Fruit fly (Drosophila melanogaster) whole organism, embryonic: ENCODE results near the gene Sfp33A3.

ENCODE experiments used
- Aef1 ChIP-seq: fragments of 200-800 bp; sonication (Bioruptor generic); IDR thresholded peaks from 3 replicates; pipeline ENCODE4 v1.3.6; 2022; ENCODE audit warnings: missing biosample characterization, missing genetic modification characterization
- Atf6 ChIP-seq: fragments of 200-800 bp; sonication (Bioruptor generic); IDR thresholded peaks from 2 replicates; pipeline ENCODE4 v1.3.6; 2022; ENCODE audit warnings: missing biosample characterization, missing genetic modification characterization
- Bgb ChIP-seq: fragments of 200-800 bp; sonication (Bioruptor generic); IDR thresholded peaks from 2 replicates; pipeline ENCODE4 v1.3.6; 2022; ENCODE audit warnings: missing biosample characterization, missing genetic modification characterization; ENCODE audit not compliant: partially characterized antibody
- CG10431 ChIP-seq: fragments of 200-800 bp; sonication (Bioruptor generic); optimal IDR thresholded peaks from 3 replicates; lab custom pipeline; 2018; ENCODE audit warnings: missing biosample characterization, mild to moderate bottlenecking, missing genetic modification characterization
- CG11247 ChIP-seq: fragments of 200-800 bp; sonication (Bioruptor generic); IDR thresholded peaks from 2 replicates; pipeline ENCODE4 v1.3.6; 2022; ENCODE audit warnings: missing biosample characterization, missing genetic modification characterization
- CG14014 ChIP-seq: fragments of 200-800 bp; sonication (Bioruptor generic); IDR thresholded peaks from 2 replicates; pipeline ENCODE4 v1.3.6; 2022; ENCODE audit warnings: missing biosample characterization, missing genetic modification characterization
- CG15479 ChIP-seq: fragments of 200-800 bp; sonication (Bioruptor generic); optimal IDR thresholded peaks from 3 replicates; lab custom pipeline; 2019; ENCODE audit warnings: missing biosample characterization, mild to moderate bottlenecking, missing genetic modification characterization, moderate library complexity
- CG15514 ChIP-seq: fragments of 200-800 bp; sonication (Bioruptor generic); optimal IDR thresholded peaks from 3 replicates; lab custom pipeline; 2017; ENCODE audit warnings: missing biosample characterization, missing genetic modification characterization, mild to moderate bottlenecking, moderate library complexity, missing genetic modification reagents
- CG17328 ChIP-seq: fragments of 200-800 bp; sonication (Bioruptor generic); IDR thresholded peaks from 2 replicates; pipeline ENCODE4 v1.3.6; 2022; ENCODE audit warnings: missing biosample characterization, missing genetic modification characterization
- CG32532 ChIP-seq: fragments of 200-800 bp; sonication (Bioruptor generic); IDR thresholded peaks from 2 replicates; pipeline ENCODE4 v1.3.6; 2022; ENCODE audit warnings: missing biosample characterization, missing genetic modification characterization
- CG3281 ChIP-seq: fragments of 200-800 bp; sonication (Bioruptor generic); optimal IDR thresholded peaks from 3 replicates; lab custom pipeline; 2017; ENCODE audit warnings: missing biosample characterization, mild to moderate bottlenecking, missing genetic modification characterization
- CG7987 ChIP-seq: fragments of 200-800 bp; sonication (Bioruptor generic); optimal IDR thresholded peaks from 2 replicates; lab custom pipeline; 2018; ENCODE audit warnings: missing biosample characterization, mild to moderate bottlenecking, missing genetic modification characterization, moderate library complexity
- CG8089 ChIP-seq: fragments of 200-800 bp; sonication (Bioruptor generic); optimal IDR thresholded peaks from 3 replicates; lab custom pipeline; 2016; ENCODE audit warnings: missing biosample characterization, missing genetic modification characterization
- CG8290 ChIP-seq, 3 experiments: fragments of 200-800 bp; sonication (Bioruptor generic); optimal IDR thresholded peaks; 2 replicates each; lab custom pipeline; 2016 to 2019; ENCODE audit warnings: missing biosample characterization in 3 of 3, missing genetic modification characterization in 3 of 3, mild to moderate bottlenecking in 2 of 3, moderate library complexity in 1 of 3
- CG8478 ChIP-seq: fragments of >200 bp; optimal IDR thresholded peaks from 2 replicates; lab custom pipeline; 2018
- CG8924 ChIP-seq: fragments of 200-800 bp; optimal IDR thresholded peaks from 3 replicates; lab custom pipeline; 2019; ENCODE audit warnings: missing biosample characterization, mild to moderate bottlenecking, missing genetic modification characterization, moderate library complexity
- CG9215 ChIP-seq: fragments of 200-800 bp; sonication (Bioruptor generic); IDR thresholded peaks from 2 replicates; pipeline ENCODE4 v1.3.6; 2022; ENCODE audit warnings: missing biosample characterization, missing genetic modification characterization
- CHES-1-like ChIP-seq: fragments of 200-800 bp; sonication (Bioruptor generic); optimal IDR thresholded peaks from 2 replicates; lab custom pipeline; 2016; ENCODE audit warnings: missing biosample characterization, missing genetic modification characterization
- Ets97D ChIP-seq: fragments of 200-800 bp; sonication (Bioruptor generic); optimal IDR thresholded peaks from 3 replicates; lab custom pipeline; 2016; ENCODE audit warnings: missing biosample characterization, missing genetic modification characterization
- Hey ChIP-seq: fragments of 200-800 bp; sonication (Bioruptor generic); optimal IDR thresholded peaks from 3 replicates; lab custom pipeline; 2018; ENCODE audit warnings: missing biosample characterization, mild to moderate bottlenecking, missing genetic modification characterization
- HmgZ ChIP-seq: fragments of 200-800 bp; sonication (Bioruptor generic); optimal IDR thresholded peaks from 2 replicates; lab custom pipeline; 2018; ENCODE audit warnings: missing biosample characterization, mild to moderate bottlenecking, missing genetic modification characterization
- NC2α ChIP-seq: fragments of 200-800 bp; sonication (Bioruptor generic); optimal IDR thresholded peaks from 2 replicates; lab custom pipeline; 2016; ENCODE audit warnings: missing biosample characterization, missing genetic modification characterization
- Ptx1 ChIP-seq: fragments of 200-800 bp; sonication (Bioruptor generic); IDR thresholded peaks from 2 replicates; pipeline ENCODE4 v1.3.6; 2022; ENCODE audit warnings: missing biosample characterization, missing genetic modification characterization
- Rfx ChIP-seq: fragments of 200-800 bp; sonication (Bioruptor generic); IDR thresholded peaks from 2 replicates; pipeline ENCODE4 v1.3.6; 2022; ENCODE audit warnings: missing biosample characterization, missing genetic modification characterization
- Ssrp ChIP-seq: fragments of 200-800 bp; sonication (Bioruptor generic); optimal IDR thresholded peaks from 2 replicates; lab custom pipeline; 2018; ENCODE audit warnings: missing biosample characterization, mild to moderate bottlenecking, missing genetic modification characterization, moderate library complexity
- abd-A ChIP-seq: fragments of 200-800 bp; sonication (Bioruptor generic); optimal IDR thresholded peaks from 3 replicates; lab custom pipeline; 2019; ENCODE audit warnings: missing biosample characterization, mild to moderate bottlenecking, missing genetic modification characterization, moderate library complexity
- ash1 ChIP-seq: fragments of 200-800 bp; sonication (Bioruptor generic); optimal IDR thresholded peaks from 2 replicates; lab custom pipeline; 2018; ENCODE audit warnings: missing biosample characterization, mild to moderate bottlenecking, missing genetic modification characterization
- bbx ChIP-seq: fragments of 200-800 bp; sonication (Bioruptor generic); IDR thresholded peaks from 2 replicates; pipeline ENCODE4 v1.3.6; 2022; ENCODE audit warnings: missing biosample characterization, missing genetic modification characterization; ENCODE audit not compliant: partially characterized antibody
- bowl ChIP-seq: fragments of 200-800 bp; sonication (Bioruptor generic); IDR thresholded peaks from 2 replicates; pipeline ENCODE4 v1.3.6; 2022; ENCODE audit warnings: missing biosample characterization, missing genetic modification characterization
- cad ChIP-seq: fragments of >200 bp; optimal IDR thresholded peaks from 2 replicates; lab custom pipeline; 2017; ENCODE audit warnings: missing biosample characterization, missing genetic modification characterization
- cas ChIP-seq: fragments of 200-800 bp; sonication (Bioruptor generic); IDR thresholded peaks from 2 replicates; pipeline ENCODE4 v1.3.6; 2022; ENCODE audit warnings: missing biosample characterization, missing genetic modification characterization
- ftz-f1 ChIP-seq: fragments of 200-800 bp; sonication (Bioruptor generic); optimal IDR thresholded peaks from 2 replicates; lab custom pipeline; 2016; ENCODE audit warnings: missing biosample characterization, missing genetic modification characterization
- fu2 ChIP-seq: fragments of 200-800 bp; sonication (Bioruptor generic); optimal IDR thresholded peaks from 2 replicates; lab custom pipeline; 2016; ENCODE audit warnings: missing biosample characterization, missing genetic modification characterization
- gro ChIP-seq: fragments of 200-800 bp; sonication (Bioruptor generic); optimal IDR thresholded peaks from 2 replicates; lab custom pipeline; 2016; ENCODE audit warnings: missing biosample characterization, missing genetic modification characterization
- her ChIP-seq: fragments of 200-800 bp; sonication (Bioruptor generic); optimal IDR thresholded peaks from 2 replicates; lab custom pipeline; 2016; ENCODE audit warnings: missing biosample characterization, missing genetic modification characterization
- inv ChIP-seq: fragments of 200-800 bp; sonication (Bioruptor generic); IDR thresholded peaks from 2 replicates; pipeline ENCODE4 v1.3.6; 2022; ENCODE audit warnings: missing biosample characterization, missing genetic modification characterization; ENCODE audit not compliant: partially characterized antibody
- kah ChIP-seq: fragments of 200-800 bp; sonication (Bioruptor generic); optimal IDR thresholded peaks from 2 replicates; lab custom pipeline; 2018; ENCODE audit warnings: missing biosample characterization, mild to moderate bottlenecking, missing genetic modification characterization
- luna ChIP-seq: fragments of 200-800 bp; sonication (Bioruptor generic); optimal IDR thresholded peaks from 2 replicates; lab custom pipeline; 2016; ENCODE audit warnings: missing biosample characterization, missing genetic modification characterization
- nerfin-2 ChIP-seq: fragments of 200-800 bp; sonication (Bioruptor generic); IDR thresholded peaks from 2 replicates; pipeline ENCODE4 v1.3.6; 2022; ENCODE audit warnings: missing biosample characterization, missing genetic modification characterization; ENCODE audit not compliant: partially characterized antibody
- p53 ChIP-seq: fragments of 200-800 bp; sonication (Bioruptor generic); optimal IDR thresholded peaks from 2 replicates; lab custom pipeline; 2016; ENCODE audit warnings: missing biosample characterization, missing genetic modification characterization
- pb ChIP-seq: fragments of 200-800 bp; sonication (Bioruptor generic); optimal IDR thresholded peaks from 3 replicates; lab custom pipeline; 2016; ENCODE audit warnings: missing biosample characterization, missing genetic modification characterization
- pnt ChIP-seq: fragments of 200-800 bp; sonication (Bioruptor generic); optimal IDR thresholded peaks from 3 replicates; lab custom pipeline; 2016; ENCODE audit warnings: missing biosample characterization, missing genetic modification characterization
- pros ChIP-seq: fragments of 200-800 bp; sonication (Bioruptor generic); optimal IDR thresholded peaks from 3 replicates; lab custom pipeline; 2019; ENCODE audit warnings: missing biosample characterization, mild to moderate bottlenecking, missing genetic modification characterization, moderate library complexity
- pzg ChIP-seq: fragments of 200-800 bp; sonication (Bioruptor generic); optimal IDR thresholded peaks from 3 replicates; lab custom pipeline; 2018; ENCODE audit warnings: missing biosample characterization, mild to moderate bottlenecking, missing genetic modification characterization, moderate library complexity
- seq ChIP-seq: fragments of 200-800 bp; sonication (Bioruptor generic); IDR thresholded peaks from 2 replicates; pipeline ENCODE4 v1.3.6; 2022; ENCODE audit warnings: missing biosample characterization, missing genetic modification characterization
- shn ChIP-seq: fragments of 200-800 bp; sonication (Bioruptor generic); optimal IDR thresholded peaks from 3 replicates; lab custom pipeline; 2016; ENCODE audit warnings: missing biosample characterization, missing genetic modification characterization
- sob ChIP-seq: fragments of 200-800 bp; sonication (Bioruptor generic); IDR thresholded peaks from 2 replicates; pipeline ENCODE4 v1.3.6; 2022; ENCODE audit warnings: missing biosample characterization, missing genetic modification characterization
- wdn ChIP-seq: fragments of 200-800 bp; sonication (Bioruptor generic); IDR thresholded peaks from 2 replicates; pipeline ENCODE4 v1.3.6; 2022; ENCODE audit warnings: missing biosample characterization, missing genetic modification characterization
- zen ChIP-seq: fragments of 200-800 bp; sonication (Bioruptor generic); optimal IDR thresholded peaks from 3 replicates; lab custom pipeline; 2018; ENCODE audit warnings: missing biosample characterization, mild to moderate bottlenecking, missing genetic modification characterization, moderate library complexity
- zfh1 ChIP-seq: fragments of 200-800 bp; sonication (Bioruptor generic); IDR thresholded peaks from 3 replicates; pipeline ENCODE4 v1.3.6; 2022; ENCODE audit warnings: missing biosample characterization, missing genetic modification characterization

Sfp33A3 gene

dm6 chr2L:11807697-11808226 lies 31.9 kb upstream of the Sfp33A3 start (continued):
- TF ChIP-seq nerfin-2 (GFP tag; lab: Robert Waterston, UW) (no peak), Atf6 (GFP tag; lab: Robert Waterston, UW) (peak; percentile 37; the same call in 1 of the 2 replicates), pnt (GFP tag; lab: Kevin White, UChicago) (no peak), cad (GFP tag; lab: Kevin White, UChicago) (no peak), sob (no peak; the same call in 1 of the 2 replicates), fu2 (no peak), Bgb (GFP tag; lab: Robert Waterston, UW) (peak; percentile 72), gro (peak; percentile 54), ftz-f1 (GFP tag; lab: Kevin White, UChicago) (peak; percentile 60), kah (GFP tag; lab: Kevin White, UChicago) (peak; percentile 5), CG11247 (GFP tag; lab: Robert Waterston, UW) (0 out of 2 replicates have a peak, but pooled peaks have one; percentile 10), pros (GFP tag; lab: Kevin White, UChicago) (peak; percentile 93), CG17328 (GFP tag; lab: Robert Waterston, UW) (peak; percentile 36; the same call in 1 of the 2 replicates), Ets97D (GFP tag; lab: Kevin White, UChicago) (peak; percentile 9), CG10431 (GFP tag; lab: Kevin White, UChicago) (no peak), wdn (GFP tag; lab: Robert Waterston, UW) (no peak), zfh1 (GFP tag; lab: Robert Waterston, UW) (peak; percentile 23; the same call in 1 of the 3 replicates), CG7987 (GFP tag; lab: Kevin White, UChicago) (peak; percentile 55), HmgZ (tag; lab: Kevin White, UChicago) (peak; percentile 78), CHES-1-like (GFP tag; lab: Kevin White, UChicago) (peak; percentile 1), Hey (tag; lab: Kevin White, UChicago) (peak; percentile 34), Ssrp (tag; lab: Kevin White, UChicago) (no peak), CG9215 (GFP tag; lab: Robert Waterston, UW) (no peak), CG3281 (GFP tag; lab: Kevin White, UChicago) (peak; percentile 10), inv (peak; percentile 23; the same call in 1 of the 2 replicates), zen (tag; lab: Kevin White, UChicago) (no peak), Aef1 (GFP tag; lab: Robert Waterston, UW) (no peak), luna (GFP tag; lab: Kevin White, UChicago) (no peak), CG32532 (GFP tag; lab: Robert Waterston, UW) (peak; percentile 34; the same call in 1 of the 2 replicates), CG15479 (GFP tag; lab: Kevin White, UChicago) (peak; percentile 26), ash1 (GFP tag; lab: Kevin White, UChicago) (peak; percentile 36), pzg (peak; percentile 25), Ptx1 (no peak), abd-A (peak; percentile 95), NC2α (peak; percentile 20), bbx (GFP tag; lab: Robert Waterston, UW) (peak; percentile 47), cas (GFP tag; lab: Robert Waterston, UW) (0 out of 2 replicates have a peak, but pooled peaks have one; percentile 30), p53 (GFP tag; lab: Kevin White, UChicago) (peak; percentile 4), CG8924 (peak; percentile 14), CG14014 (GFP tag; lab: Robert Waterston, UW) (peak; percentile 24; the same call in 1 of the 2 replicates), her (GFP tag; lab: Kevin White, UChicago) (peak; percentile 34), CG8290 (GFP tag; optimal IDR thresholded peaks at IDR 0.05; lab: Kevin White, UChicago) (no peak), CG8290 (tag; optimal IDR thresholded peaks at IDR 0.05; lab: Kevin White, UChicago) (peak in 1 of 2 experiments; percentile 83), seq (GFP tag; lab: Robert Waterston, UW) (peak; percentile 46; the same call in 1 of the 2 replicates), bowl (GFP tag; lab: Robert Waterston, UW) (no peak), CG8089 (GFP tag; lab: Kevin White, UChicago) (no peak), CG8478 (lab: Kevin White, UChicago) (peak; percentile 80), Rfx (GFP tag; lab: Robert Waterston, UW) (no peak; the same call in 1 of the 2 replicates), CG15514 (peak; percentile 27), shn (GFP tag; lab: Kevin White, UChicago) (peak; percentile 18), pb (GFP tag; lab: Kevin White, UChicago) (peak; percentile 53)
